Fruit fly (Drosophila melanogaster) whole organism, wandering third instar larva: Measurements from ENCODE around the gene CG33296.

Experiments
- Abd-B ChIP-seq: fragments of >200 bp; optimal IDR thresholded peaks from 2 replicates; lab custom pipeline; 2017; ENCODE audit warnings: missing biosample characterization, missing genetic modification characterization
- GATAd ChIP-seq: sonication (Bioruptor generic); optimal IDR thresholded peaks from 2 replicates; lab custom pipeline; 2016; ENCODE audit warnings: missing biosample characterization, missing genetic modification characterization
- Hr83 ChIP-seq: fragments of 200-300 bp; sonication (Bioruptor generic); optimal IDR thresholded peaks from 2 replicates; lab custom pipeline; 2016; ENCODE audit warnings: missing biosample characterization, mild to moderate bottlenecking, missing genetic modification characterization, moderate library complexity; ENCODE audit not compliant: poor library complexity, severe bottlenecking
- foxo ChIP-seq, 2 experiments: fragments of 200-800 bp; sonication (Bioruptor generic); optimal IDR thresholded peaks; 2 replicates in 1 of 2; 3 replicates in 1 of 2; lab custom pipeline; 2016 to 2017; ENCODE audit warnings: missing biosample characterization in 2 of 2, missing genetic modification characterization in 2 of 2
- fru ChIP-seq: fragments of 200-800 bp; sonication (Bioruptor generic); optimal IDR thresholded peaks from 3 replicates; lab custom pipeline; 2016; ENCODE audit warnings: missing biosample characterization, mild to moderate bottlenecking, missing genetic modification characterization
- h ChIP-seq: fragments of 200-800 bp; sonication (Bioruptor generic); optimal IDR thresholded peaks from 3 replicates; lab custom pipeline; 2016; ENCODE audit warnings: missing biosample characterization, mild to moderate bottlenecking, missing genetic modification characterization
- psq ChIP-seq: fragments of 200-800 bp; sonication (Bioruptor generic); optimal IDR thresholded peaks from 3 replicates; lab custom pipeline; 2017; ENCODE audit warnings: missing biosample characterization, mild to moderate bottlenecking, missing genetic modification characterization, moderate library complexity
- rgr ChIP-seq: fragments of 200-800 bp; sonication (Bioruptor generic); optimal IDR thresholded peaks from 3 replicates; lab custom pipeline; 2016; ENCODE audit warnings: missing biosample characterization, mild to moderate bottlenecking, missing genetic modification characterization

DNA sequence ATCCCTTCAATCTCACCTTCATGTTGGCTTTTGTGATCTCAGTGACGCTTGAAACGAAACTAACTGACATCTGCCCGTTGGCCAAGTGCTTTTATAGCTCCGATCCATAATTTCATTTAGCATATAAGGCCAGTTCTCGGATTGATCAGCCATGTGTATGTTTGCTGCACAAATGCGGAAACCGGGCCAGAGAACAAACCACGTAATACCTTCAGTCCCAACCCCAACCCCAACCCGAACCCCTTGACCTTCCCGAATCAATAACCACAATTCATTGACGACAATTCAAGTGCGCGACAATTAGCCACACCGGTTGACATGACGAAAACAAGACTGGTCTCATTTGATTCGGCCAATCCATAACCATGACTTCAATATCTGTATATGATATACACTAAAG lies 36.6 kb upstream of the CG33296 start, which contains the start of gene CG7203:
- TF ChIP-seq psq (GFP tag; lab: Kevin White, UChicago) (no peak), h (no peak), GATAd (GFP tag; lab: Kevin White, UChicago) (no peak), Abd-B (GFP tag; lab: Kevin White, UChicago) (no peak), fru (GFP tag; lab: Kevin White, UChicago) (no peak), rgr (no peak), Hr83 (GFP tag; lab: Kevin White, UChicago) (no peak), foxo (GFP tag; optimal IDR thresholded peaks at IDR 0.05; lab: Kevin White, UChicago) (no peak)
